Worm (Caenorhabditis elegans) whole organism, young adult: ENCODE measurements around the gene sri-30.

Experiments
- B0019.2 ChIP-seq: fragments of 200-800 bp; sonication (Bioruptor generic); conservative IDR thresholded peaks from 2 replicates; pipeline ENCODE4 v1.3.6; 2022; ENCODE audit warnings: missing genetic modification reagents, missing genetic modification characterization, missing compliant biosample characterization
- B0336.3 ChIP-seq: fragments of 200-800 bp; sonication (Bioruptor generic); IDR thresholded peaks from 2 replicates; pipeline ENCODE4 v1.3.6; 2022; ENCODE audit warnings: missing genetic modification characterization, missing compliant biosample characterization
- D2030.7 ChIP-seq: fragments of 200-800 bp; sonication (Bioruptor generic); IDR thresholded peaks from 2 replicates; pipeline ENCODE4 v1.3.6; 2022; ENCODE audit warnings: missing genetic modification reagents, missing genetic modification characterization, missing compliant biosample characterization
- F22D6.2 ChIP-seq: sonication (generic microtip); optimal IDR thresholded peaks from 2 replicates; lab custom pipeline; 2016; ENCODE audit warnings: mild to moderate bottlenecking, missing genetic modification characterization, missing compliant biosample characterization
- F37B4.10 ChIP-seq: fragments of 200-800 bp; sonication (Bioruptor generic); IDR thresholded peaks from 2 replicates; pipeline ENCODE4 v1.3.6; 2022; ENCODE audit warnings: missing genetic modification characterization, missing compliant biosample characterization
- Y56A3A.18 ChIP-seq: fragments of 200-800 bp; sonication (Bioruptor generic); IDR thresholded peaks from 2 replicates; pipeline ENCODE4 v1.3.6; 2022; ENCODE audit warnings: missing genetic modification reagents, missing genetic modification characterization, missing compliant biosample characterization
- Y67H2A.10 ChIP-seq: fragments of 200-800 bp; sonication (Bioruptor generic); conservative IDR thresholded peaks from 2 replicates; pipeline ENCODE4 v1.3.6; 2022; ENCODE audit warnings: missing genetic modification reagents, missing genetic modification characterization, missing compliant biosample characterization
- aptf-3 ChIP-seq: fragments of 200-800 bp; sonication (Bioruptor generic); IDR thresholded peaks from 2 replicates; pipeline ENCODE4 v1.3.6; 2022; ENCODE audit warnings: missing genetic modification characterization, missing compliant biosample characterization
- attf-6 ChIP-seq: fragments of 200-800 bp; sonication (Bioruptor generic); IDR thresholded peaks from 2 replicates; pipeline ENCODE4 v1.3.6; 2022; ENCODE audit warnings: missing genetic modification reagents, missing genetic modification characterization, missing compliant biosample characterization
- ceh-58 ChIP-seq: fragments of 200-800 bp; sonication (Bioruptor generic); IDR thresholded peaks from 2 replicates; pipeline ENCODE4 v1.3.6; 2022; ENCODE audit warnings: missing genetic modification characterization, missing compliant biosample characterization
- dpff-1 ChIP-seq: sonication (generic microtip); optimal IDR thresholded peaks from 2 replicates; lab custom pipeline; 2017; ENCODE audit warnings: mild to moderate bottlenecking, missing genetic modification characterization, missing compliant biosample characterization
- ets-4 ChIP-seq: fragments of 200-800 bp; sonication (Bioruptor generic); optimal IDR thresholded peaks from 2 replicates; lab custom pipeline; 2018; ENCODE audit warnings: mild to moderate bottlenecking, missing genetic modification characterization, missing compliant biosample characterization
- fkh-3 ChIP-seq: sonication (generic microtip); optimal IDR thresholded peaks from 2 replicates; lab custom pipeline; 2016; ENCODE audit warnings: mild to moderate bottlenecking, missing genetic modification characterization, missing compliant biosample characterization
- gei-17 ChIP-seq: fragments of 200-800 bp; sonication (Bioruptor generic); optimal IDR thresholded peaks from 2 replicates; lab custom pipeline; 2018; ENCODE audit warnings: mild to moderate bottlenecking, missing genetic modification characterization, missing compliant biosample characterization
- him-1 ChIP-seq: sonication (generic microtip); optimal IDR thresholded peaks from 2 replicates; lab custom pipeline; 2016; ENCODE audit warnings: missing genotype, missing genetic modification reagents, missing genetic modification characterization, missing compliant biosample characterization
- hrde-1 ChIP-seq: sonication (generic microtip); optimal IDR thresholded peaks from 2 replicates; lab custom pipeline; 2016; ENCODE audit warnings: missing genetic modification characterization, mild to moderate bottlenecking, missing compliant biosample characterization, moderate library complexity, missing genotype, missing genetic modification reagents, borderline replicate concordance
- let-526 ChIP-seq: fragments of 200-800 bp; sonication (Bioruptor generic); IDR thresholded peaks from 2 replicates; pipeline ENCODE4 v1.3.6; 2022; ENCODE audit warnings: missing genetic modification reagents, missing genetic modification characterization, missing compliant biosample characterization
- let-607 ChIP-seq, 2 experiments: fragments of 200-800 bp in 1 of 2; sonication (Bioruptor generic) in 1 of 2; sonication (generic microtip) in 1 of 2; optimal IDR thresholded peaks; 2 replicates each; lab custom pipeline; 2016 to 2018; ENCODE audit warnings: mild to moderate bottlenecking in 2 of 2, missing compliant biosample characterization in 2 of 2, missing genetic modification characterization in 2 of 2, moderate library complexity in 2 of 2, missing genotype in 1 of 2
- lin-35 ChIP-seq, 3 experiments: fragments of 150-350 bp in 2 of 3; sonication (generic microtip) in 1 of 3; optimal IDR thresholded peaks; 2 replicates each; lab custom pipeline; 2014 to 2018; ENCODE audit warnings: missing biosample characterization in 3 of 3, missing genetic modification characterization in 3 of 3, missing genetic modification reagents in 3 of 3
- lin-40 ChIP-seq: sonication (generic microtip); optimal IDR thresholded peaks from 2 replicates; lab custom pipeline; 2016; ENCODE audit warnings: missing genetic modification characterization, mild to moderate bottlenecking, missing compliant biosample characterization, missing genotype, missing genetic modification reagents
- madf-8 ChIP-seq: fragments of 200-800 bp; sonication (Bioruptor generic); conservative IDR thresholded peaks from 2 replicates; pipeline ENCODE4 v1.3.6; 2022; ENCODE audit warnings: missing genetic modification reagents, missing genetic modification characterization, missing compliant biosample characterization
- mcd-1 ChIP-seq: fragments of 200-800 bp; sonication (Bioruptor generic); IDR thresholded peaks from 2 replicates; pipeline ENCODE4 v1.3.6; 2022; ENCODE audit warnings: missing genetic modification reagents, missing genetic modification characterization, missing compliant biosample characterization
- mxl-1 ChIP-seq: sonication (generic microtip); optimal IDR thresholded peaks from 2 replicates; lab custom pipeline; 2016; ENCODE audit warnings: missing genetic modification characterization, missing compliant biosample characterization
- nfya-2 ChIP-seq: fragments of 200-800 bp; sonication (Bioruptor generic); IDR thresholded peaks from 2 replicates; pipeline ENCODE4 v1.3.6; 2022; ENCODE audit warnings: missing genetic modification reagents, missing genetic modification characterization, missing compliant biosample characterization
- nhr-90 ChIP-seq: sonication (generic microtip); optimal IDR thresholded peaks from 2 replicates; lab custom pipeline; 2016; ENCODE audit warnings: missing genotype, mild to moderate bottlenecking, missing genetic modification characterization, missing compliant biosample characterization
- rcor-1 ChIP-seq: fragments of 200-800 bp; sonication (Bioruptor generic); IDR thresholded peaks from 2 replicates; pipeline ENCODE4 v1.3.6; 2022; ENCODE audit warnings: missing genetic modification reagents, missing genetic modification characterization, missing compliant biosample characterization
- sea-2 ChIP-seq: fragments of 200-800 bp; sonication (Bioruptor generic); IDR thresholded peaks from 2 replicates; pipeline ENCODE4 v1.3.6; 2022; ENCODE audit warnings: missing genetic modification characterization, missing compliant biosample characterization
- snpc-3.4 ChIP-seq: sonication (generic microtip); optimal IDR thresholded peaks from 2 replicates; lab custom pipeline; 2017; ENCODE audit warnings: missing genetic modification characterization, mild to moderate bottlenecking, missing compliant biosample characterization, antibody characterized with exemption, moderate library complexity, missing genotype, missing genetic modification reagents
- ztf-18 ChIP-seq: sonication (generic microtip); optimal IDR thresholded peaks from 2 replicates; lab custom pipeline; 2016; ENCODE audit warnings: missing genotype, mild to moderate bottlenecking, missing genetic modification characterization, missing compliant biosample characterization
- ztf-22 ChIP-seq: fragments of 200-800 bp; sonication (Bioruptor generic); optimal IDR thresholded peaks from 2 replicates; lab custom pipeline; 2018; ENCODE audit warnings: mild to moderate bottlenecking, missing genetic modification characterization, moderate library complexity, missing compliant biosample characterization
- ztf-25 ChIP-seq: fragments of 200-800 bp; sonication (Bioruptor generic); IDR thresholded peaks from 2 replicates; pipeline ENCODE4 v1.3.6; 2022; ENCODE audit warnings: missing genetic modification reagents, missing genetic modification characterization, missing compliant biosample characterization
- ztf-26 ChIP-seq: sonication (generic microtip); optimal IDR thresholded peaks from 2 replicates; lab custom pipeline; 2017; ENCODE audit warnings: missing genetic modification characterization, missing compliant biosample characterization
- ztf-6 ChIP-seq: fragments of 200-800 bp; sonication (Bioruptor generic); IDR thresholded peaks from 2 replicates; pipeline ENCODE4 v1.3.6; 2022; ENCODE audit warnings: missing genetic modification reagents, missing genetic modification characterization, missing compliant biosample characterization

sri-30 gene

ce11 chrII:3067447-3067846 lies 21.5 kb downstream of the sri-30 start:
- TF ChIP-seq Y67H2A.10 (GFP tag; lab: Robert Waterston, UW) (no peak), ztf-26 (tag; lab: Kevin White, UChicago) (no peak), B0336.3 (no peak), D2030.7 (GFP tag; lab: Robert Waterston, UW) (no peak), lin-40 (tag; lab: Kevin White, UChicago) (no peak), B0019.2 (GFP tag; lab: Robert Waterston, UW) (no peak), him-1 (no peak)
- TF ChIP-seq, all 124 proteins: peak for 0

- TF ChIP-seq attf-6 (GFP tag; lab: Robert Waterston, UW) (no peak), F22D6.2 (tag; lab: Kevin White, UChicago) (no peak), mxl-1 (tag; lab: Kevin White, UChicago) (no peak), nhr-90 (tag; lab: Kevin White, UChicago) (no peak), ztf-25 (GFP tag; lab: Robert Waterston, UW) (no peak), let-526 (GFP tag; lab: Robert Waterston, UW) (no peak), ztf-6 (GFP tag; lab: Robert Waterston, UW) (no peak), hrde-1 (tag; lab: Kevin White, UChicago) (no peak), F37B4.10 (GFP tag; lab: Robert Waterston, UW) (no peak), ztf-22 (GFP tag; lab: Kevin White, UChicago) (no peak), let-607 (tag; optimal IDR thresholded peaks at IDR 0.05; lab: Kevin White, UChicago) (no peak)
Measured at ce11 chrII:3067896-3068295, 21.9 kb downstream of the sri-30 start.

DNA sequence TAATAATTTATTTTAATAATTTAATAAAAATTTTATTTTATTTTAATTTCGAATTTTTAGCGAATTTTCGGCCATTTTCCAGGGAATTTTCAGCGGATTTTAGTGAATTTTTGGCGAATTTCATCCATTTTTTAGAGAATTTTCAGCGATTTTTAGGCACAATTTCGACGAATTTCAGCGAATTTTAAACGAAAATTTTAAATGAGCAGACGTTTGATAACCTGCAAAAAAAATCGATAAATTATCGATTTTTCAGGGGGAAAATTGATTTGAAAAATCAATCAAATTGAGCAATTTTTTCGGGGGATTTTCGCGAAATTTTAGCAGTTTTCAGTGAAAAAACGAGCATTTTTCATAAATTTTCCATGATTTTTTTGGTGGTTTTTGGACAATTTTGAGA lies 22.7 kb downstream of the sri-30 start:
- TF ChIP-seq mcd-1 (GFP tag; lab: Robert Waterston, UW) = no peak
- no peak for TF ChIP-seq ztf-25 (GFP tag; lab: Robert Waterston, UW)
- no peak for TF ChIP-seq ceh-58 (GFP tag; lab: Robert Waterston, UW)
- no peak for TF ChIP-seq lin-40 (tag; lab: Kevin White, UChicago)
- TF ChIP-seq Y56A3A.18 (GFP tag; lab: Robert Waterston, UW) = no peak
- no peak for TF ChIP-seq ztf-26 (tag; lab: Kevin White, UChicago)
- no peak for TF ChIP-seq fkh-3 (tag; lab: Kevin White, UChicago)
- TF ChIP-seq sea-2 (GFP tag; lab: Robert Waterston, UW) = no peak
- TF ChIP-seq F22D6.2 (tag; lab: Kevin White, UChicago) = no peak
- no peak for TF ChIP-seq ets-4
- TF ChIP-seq dpff-1 = no peak
- no peak for TF ChIP-seq gei-17 (GFP tag; lab: Kevin White, UChicago)
- no peak for TF ChIP-seq madf-8 (GFP tag; lab: Robert Waterston, UW)
- no peak for TF ChIP-seq snpc-3.4 (tag; lab: Kevin White, UChicago)

DNA sequence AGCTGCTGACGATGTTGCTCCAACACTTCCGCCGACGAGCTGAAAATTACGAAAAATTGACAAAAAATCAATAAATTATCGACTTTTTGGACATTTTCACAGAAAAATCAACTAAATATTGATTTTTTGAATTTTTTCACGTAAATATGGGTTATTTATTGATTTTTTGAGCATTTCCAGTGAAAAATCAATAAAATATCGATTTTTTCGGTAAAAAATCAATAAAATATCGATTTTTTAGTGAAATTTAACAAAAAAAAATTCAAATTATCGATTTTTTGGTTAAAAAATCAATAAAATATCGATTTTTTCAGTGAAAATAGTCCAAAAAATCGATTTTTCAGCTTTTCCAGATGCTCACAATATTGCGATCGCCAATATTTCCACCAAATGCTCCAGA lies 24.2 kb downstream of the sri-30 start:
- TF ChIP-seq nfya-2 (GFP tag; lab: Robert Waterston, UW) (no peak), lin-35 (GFP tag; optimal IDR thresholded peaks at IDR 0.05; lab: Kevin White, UChicago) (no peak), Y56A3A.18 (GFP tag; lab: Robert Waterston, UW) (no peak), rcor-1 (GFP tag; lab: Robert Waterston, UW) (no peak), sea-2 (GFP tag; lab: Robert Waterston, UW) (no peak), Y67H2A.10 (GFP tag; lab: Robert Waterston, UW) (no peak), ztf-18 (tag; lab: Kevin White, UChicago) (no peak), fkh-3 (tag; lab: Kevin White, UChicago) (no peak), aptf-3 (GFP tag; lab: Robert Waterston, UW) (no peak)
- TF ChIP-seq, all 124 proteins: peak for 0
